Fruit fly (Drosophila melanogaster) whole organism, embryonic: ENCODE data around the gene Nnp-1.

Experiments used
- Ada2b ChIP-seq: fragments of 200-800 bp; sonication (Bioruptor generic); IDR thresholded peaks from 2 replicates; pipeline ENCODE4 v1.3.6; 2022; ENCODE audit warnings: missing biosample characterization, missing genetic modification characterization
- Adf1 ChIP-seq: fragments of 200-800 bp; sonication (Bioruptor generic); IDR thresholded peaks from 2 replicates; pipeline ENCODE4 v1.3.6; 2022; ENCODE audit warnings: missing biosample characterization, missing genetic modification characterization
- Awh ChIP-seq: fragments of 200-800 bp; sonication (Bioruptor generic); IDR thresholded peaks from 2 replicates; pipeline ENCODE4, ENCODE4 v1.3.6; 2022; ENCODE audit warnings: missing biosample characterization, missing genetic modification characterization
- B-H2 ChIP-seq: fragments of 200-800 bp; sonication (Bioruptor generic); optimal IDR thresholded peaks from 2 replicates; lab custom pipeline; 2018; ENCODE audit warnings: missing biosample characterization, mild to moderate bottlenecking, missing genetic modification characterization
- C15 ChIP-seq: fragments of 200-800 bp; sonication (Bioruptor generic); IDR thresholded peaks from 3 replicates; pipeline ENCODE4 v1.3.6; 2022; ENCODE audit warnings: missing biosample characterization, missing genetic modification characterization
- CG11085 ChIP-seq: fragments of 200-800 bp; sonication (Bioruptor generic); IDR thresholded peaks from 2 replicates; pipeline ENCODE4 v1.3.6; 2022; ENCODE audit warnings: missing biosample characterization, missing genetic modification characterization
- CG11696 ChIP-seq: fragments of 200-800 bp; sonication (Bioruptor generic); IDR thresholded peaks from 2 replicates; pipeline ENCODE4 v1.3.6; 2022; ENCODE audit warnings: missing biosample characterization, missing genetic modification characterization
- CG14441 ChIP-seq: fragments of 200-800 bp; sonication (Bioruptor generic); IDR thresholded peaks from 2 replicates; pipeline ENCODE4 v1.3.6; 2022; ENCODE audit warnings: missing biosample characterization, missing genetic modification characterization
- CG1603 ChIP-seq: fragments of 200-800 bp; sonication (Bioruptor generic); optimal IDR thresholded peaks from 2 replicates; lab custom pipeline; 2019; ENCODE audit warnings: missing biosample characterization, mild to moderate bottlenecking, missing genetic modification characterization, moderate library complexity
- CG16815 ChIP-seq: fragments of 200-800 bp; sonication (Bioruptor generic); optimal IDR thresholded peaks from 3 replicates; lab custom pipeline; 2017; ENCODE audit warnings: missing biosample characterization, mild to moderate bottlenecking, missing genetic modification characterization
- CG17359 ChIP-seq: fragments of 200-800 bp; sonication (Bioruptor generic); optimal IDR thresholded peaks from 3 replicates; lab custom pipeline; 2018; ENCODE audit warnings: missing biosample characterization, mild to moderate bottlenecking, missing genetic modification characterization, moderate library complexity
- CG31224 ChIP-seq: fragments of 200-800 bp; sonication (Bioruptor generic); IDR thresholded peaks from 2 replicates; pipeline ENCODE4 v1.3.6; 2022; ENCODE audit warnings: missing biosample characterization, missing genetic modification characterization
- CG31365 ChIP-seq: fragments of 200-800 bp; sonication (Bioruptor generic); optimal IDR thresholded peaks from 2 replicates; lab custom pipeline; 2018; ENCODE audit warnings: missing biosample characterization, mild to moderate bottlenecking, missing genetic modification characterization
- CG32772 ChIP-seq: fragments of 200-800 bp; sonication (Bioruptor generic); IDR thresholded peaks from 2 replicates; pipeline ENCODE4 v1.3.6; 2022; ENCODE audit warnings: missing biosample characterization, missing genetic modification characterization
- CG33213 ChIP-seq: fragments of 200-800 bp; sonication (Bioruptor generic); optimal IDR thresholded peaks from 3 replicates; lab custom pipeline; 2016; ENCODE audit warnings: missing biosample characterization, missing genetic modification characterization
- CG3847 ChIP-seq: fragments of 200-800 bp; sonication (Bioruptor generic); IDR thresholded peaks from 2 replicates; pipeline ENCODE4 v1.3.6; 2022; ENCODE audit warnings: missing biosample characterization, missing genetic modification characterization
- CG6175 ChIP-seq: fragments of 200-800 bp; sonication (Bioruptor generic); IDR thresholded peaks from 3 replicates; pipeline ENCODE4 v1.3.6; 2022; ENCODE audit warnings: missing biosample characterization, missing genetic modification characterization
- CG7987 ChIP-seq: fragments of 200-800 bp; sonication (Bioruptor generic); optimal IDR thresholded peaks from 2 replicates; lab custom pipeline; 2018; ENCODE audit warnings: missing biosample characterization, mild to moderate bottlenecking, missing genetic modification characterization, moderate library complexity
- CG9215 ChIP-seq: fragments of 200-800 bp; sonication (Bioruptor generic); IDR thresholded peaks from 2 replicates; pipeline ENCODE4 v1.3.6; 2022; ENCODE audit warnings: missing biosample characterization, missing genetic modification characterization
- HLH54F ChIP-seq: fragments of 200-800 bp; sonication (Bioruptor generic); optimal IDR thresholded peaks from 3 replicates; lab custom pipeline; 2016; ENCODE audit warnings: missing biosample characterization, missing genetic modification characterization
- Hey ChIP-seq: fragments of 200-800 bp; sonication (Bioruptor generic); optimal IDR thresholded peaks from 3 replicates; lab custom pipeline; 2018; ENCODE audit warnings: missing biosample characterization, mild to moderate bottlenecking, missing genetic modification characterization
- HmgZ ChIP-seq: fragments of 200-800 bp; sonication (Bioruptor generic); optimal IDR thresholded peaks from 2 replicates; lab custom pipeline; 2018; ENCODE audit warnings: missing biosample characterization, mild to moderate bottlenecking, missing genetic modification characterization
- Optix ChIP-seq: fragments of 200-800 bp; sonication (Bioruptor generic); IDR thresholded peaks from 3 replicates; pipeline ENCODE4 v1.3.6; 2022; ENCODE audit warnings: missing biosample characterization, missing genetic modification characterization
- Pdp1 ChIP-seq, 2 experiments: fragments of 200-800 bp; sonication (Bioruptor generic); optimal IDR thresholded peaks; 3 replicates each; lab custom pipeline; 2016; ENCODE audit warnings: missing biosample characterization in 2 of 2, missing genetic modification characterization in 2 of 2, mild to moderate bottlenecking in 1 of 2, moderate library complexity in 1 of 2
- Six4 ChIP-seq: fragments of 200-800 bp; sonication (Bioruptor generic); optimal IDR thresholded peaks from 2 replicates; lab custom pipeline; 2016; ENCODE audit warnings: missing biosample characterization, missing genetic modification characterization
- Sry-β ChIP-seq: fragments of 200-800 bp; sonication (Bioruptor generic); optimal IDR thresholded peaks from 2 replicates; lab custom pipeline; 2018; ENCODE audit warnings: missing biosample characterization, mild to moderate bottlenecking, missing genetic modification characterization, moderate library complexity
- Xbp1 ChIP-seq: fragments of 200-800 bp; sonication (Bioruptor generic); optimal IDR thresholded peaks from 3 replicates; lab custom pipeline; 2016; ENCODE audit warnings: missing biosample characterization, mild to moderate bottlenecking, missing genetic modification characterization
- bcd ChIP-seq: fragments of 200-800 bp; sonication (Bioruptor generic); optimal IDR thresholded peaks from 2 replicates; lab custom pipeline; 2017; ENCODE audit warnings: missing biosample characterization, mild to moderate bottlenecking, missing genetic modification characterization
- br ChIP-seq: fragments of >200 bp; optimal IDR thresholded peaks from 2 replicates; lab custom pipeline; 2017
- chif ChIP-seq, 2 experiments: fragments of 200-800 bp; sonication (Bioruptor generic); optimal IDR thresholded peaks; 3 replicates each; lab custom pipeline; 2016; ENCODE audit warnings: missing biosample characterization in 2 of 2, missing genetic modification characterization in 2 of 2
- cwo ChIP-seq: fragments of 200-800 bp; sonication (Bioruptor generic); optimal IDR thresholded peaks from 3 replicates; lab custom pipeline; 2017; ENCODE audit warnings: missing biosample characterization, missing genetic modification characterization, mild to moderate bottlenecking, moderate library complexity, missing genetic modification reagents
- dimm ChIP-seq: fragments of 200-800 bp; sonication (Bioruptor generic); IDR thresholded peaks from 2 replicates; pipeline ENCODE4 v1.3.6; 2022; ENCODE audit warnings: missing biosample characterization, missing genetic modification characterization
- dmrt99B ChIP-seq: fragments of 200-800 bp; sonication (Bioruptor generic); optimal IDR thresholded peaks from 2 replicates; lab custom pipeline; 2018; ENCODE audit warnings: missing biosample characterization, mild to moderate bottlenecking, missing genetic modification characterization, moderate library complexity
- dpn ChIP-seq, 2 experiments: fragments of 200-800 bp; sonication (Bioruptor generic); optimal IDR thresholded peaks; 3 replicates each; lab custom pipeline; 2016; ENCODE audit warnings: missing biosample characterization in 2 of 2, missing genetic modification characterization in 2 of 2
- en ChIP-seq: fragments of 200-800 bp; sonication (Bioruptor generic); optimal IDR thresholded peaks from 2 replicates; lab custom pipeline; 2016; ENCODE audit warnings: missing biosample characterization, missing genetic modification characterization
- eve ChIP-seq, 2 experiments: fragments of >200 bp; optimal IDR thresholded peaks; 2 replicates each; lab custom pipeline; 2017; ENCODE audit warnings: missing biosample characterization in 2 of 2, missing genetic modification characterization in 2 of 2
- fd102C ChIP-seq: fragments of 200-800 bp; sonication (Bioruptor generic); optimal IDR thresholded peaks from 2 replicates; lab custom pipeline; 2018; ENCODE audit warnings: missing biosample characterization, mild to moderate bottlenecking, missing genetic modification characterization, moderate library complexity
- fru ChIP-seq: fragments of >200 bp; optimal IDR thresholded peaks from 2 replicates; lab custom pipeline; 2017
- gsb-n ChIP-seq: fragments of 200-800 bp; sonication (Bioruptor generic); optimal IDR thresholded peaks from 3 replicates; lab custom pipeline; 2018; ENCODE audit warnings: missing biosample characterization, mild to moderate bottlenecking, missing genetic modification characterization
- jigr1 ChIP-seq: fragments of 200-800 bp; sonication (Bioruptor generic); IDR thresholded peaks from 3 replicates; pipeline ENCODE4 v1.3.6; 2022; ENCODE audit warnings: missing biosample characterization, missing genetic modification characterization
- kay ChIP-seq: fragments of 200-800 bp; sonication (Bioruptor generic); optimal IDR thresholded peaks from 2 replicates; lab custom pipeline; 2016; ENCODE audit warnings: missing biosample characterization, missing genetic modification characterization
- kni ChIP-seq: fragments of 200-800 bp; sonication (Bioruptor generic); optimal IDR thresholded peaks from 3 replicates; lab custom pipeline; 2017; ENCODE audit warnings: mild to moderate bottlenecking, missing biosample characterization, missing genetic modification reagents, missing genetic modification characterization
- lmd ChIP-seq: fragments of 200-800 bp; sonication (Bioruptor generic); IDR thresholded peaks from 2 replicates; pipeline ENCODE4 v1.3.6; 2022; ENCODE audit warnings: missing biosample characterization, missing genetic modification characterization
- lov ChIP-seq, 2 experiments: fragments of 200-800 bp in 1 of 2; fragments of >200 bp in 1 of 2; sonication (Bioruptor generic) in 1 of 2; IDR thresholded peaks in 1 of 2; optimal IDR thresholded peaks in 1 of 2; 2 replicates in 1 of 2; 3 replicates in 1 of 2; pipeline versions ENCODE4 v1.3.6 to Lab custom; 2017 to 2022; ENCODE audit warnings: missing biosample characterization in 1 of 2, missing genetic modification characterization in 1 of 2
- mam ChIP-seq: fragments of 200-800 bp; sonication (Bioruptor generic); optimal IDR thresholded peaks from 3 replicates; lab custom pipeline; 2016; ENCODE audit warnings: missing biosample characterization, missing genetic modification characterization
- nerfin-2 ChIP-seq: fragments of 200-800 bp; sonication (Bioruptor generic); IDR thresholded peaks from 2 replicates; pipeline ENCODE4 v1.3.6; 2022; ENCODE audit warnings: missing biosample characterization, missing genetic modification characterization; ENCODE audit not compliant: partially characterized antibody
- oc ChIP-seq: fragments of 200-800 bp; sonication (Bioruptor generic); optimal IDR thresholded peaks from 2 replicates; lab custom pipeline; 2018; ENCODE audit warnings: missing biosample characterization, mild to moderate bottlenecking, missing genetic modification characterization, moderate library complexity
- repo ChIP-seq: fragments of 200-800 bp; sonication (Bioruptor generic); optimal IDR thresholded peaks from 2 replicates; lab custom pipeline; 2016; ENCODE audit warnings: missing biosample characterization, missing genetic modification characterization
- rib ChIP-seq: fragments of 200-800 bp; sonication (Bioruptor generic); IDR thresholded peaks from 2 replicates; pipeline ENCODE4 v1.3.6; 2022; ENCODE audit warnings: missing biosample characterization, missing genetic modification characterization
- run ChIP-seq: fragments of 200-800 bp; sonication (Bioruptor generic); optimal IDR thresholded peaks from 3 replicates; lab custom pipeline; 2018; ENCODE audit warnings: missing biosample characterization, mild to moderate bottlenecking, missing genetic modification characterization
- sens-2 ChIP-seq: fragments of 200-800 bp; sonication (Bioruptor generic); IDR thresholded peaks from 2 replicates; pipeline ENCODE4 v1.3.6; 2022; ENCODE audit warnings: missing biosample characterization, missing genetic modification characterization

Nnp-1 gene

dm6 chr2L:13368940-13369339 lies 3.0 kb upstream of the Nnp-1 start, which contains the start of gene CG31855 (continued):
- TF ChIP-seq chif (GFP tag; optimal IDR thresholded peaks at IDR 0.05; lab: Kevin White, UChicago) = peak; percentile 66 to 73
- no peak for TF ChIP-seq eve (GFP tag; optimal IDR thresholded peaks at IDR 0.05; lab: Kevin White, UChicago)
- no peak for TF ChIP-seq lov (optimal IDR thresholded peaks at IDR 0.05; lab: Kevin White, UChicago)
- TF ChIP-seq lov (GFP tag; IDR thresholded peaks at IDR 0.05; lab: Robert Waterston, UW) = peak; percentile 62; the same call in 1 of the 3 replicates
- 0 out of 3 replicates have a peak, but pooled peaks have one; percentile 53 for TF ChIP-seq C15
- peak; percentile 76 for TF ChIP-seq CG14441 (GFP tag; lab: Robert Waterston, UW)
- TF ChIP-seq CG32772 (GFP tag; lab: Robert Waterston, UW) = peak; percentile 78
- TF ChIP-seq Optix (GFP tag; lab: Robert Waterston, UW) = 0 out of 3 replicates have a peak, but pooled peaks have one; percentile 25
- TF ChIP-seq CG9215 (GFP tag; lab: Robert Waterston, UW) = peak; percentile 66
- TF ChIP-seq CG6175 (GFP tag; lab: Robert Waterston, UW) = 0 out of 3 replicates have a peak, but pooled peaks have one; percentile 30
- peak; percentile 46; the same call in 1 of the 2 replicates for TF ChIP-seq Awh (GFP tag; lab: Robert Waterston, UW)
- peak; percentile 81 for TF ChIP-seq lmd (GFP tag; lab: Robert Waterston, UW)
- TF ChIP-seq CG11696 (GFP tag; lab: Robert Waterston, UW) = peak; percentile 25; the same call in 1 of the 2 replicates
- no peak for TF ChIP-seq jigr1
- peak; percentile 74 for TF ChIP-seq Ada2b (GFP tag; lab: Robert Waterston, UW)
- peak; percentile 83 for TF ChIP-seq mam (GFP tag; lab: Kevin White, UChicago)
- no peak for TF ChIP-seq br (lab: Kevin White, UChicago)
- peak; percentile 71 to 79 for TF ChIP-seq Pdp1 (GFP tag; optimal IDR thresholded peaks at IDR 0.05; lab: Kevin White, UChicago)
- TF ChIP-seq fd102C (GFP tag; lab: Kevin White, UChicago) = peak; percentile 21
- TF ChIP-seq CG11085 = peak; percentile 82
- TF ChIP-seq dimm = 0 out of 2 replicates have a peak, but pooled peaks have one; percentile 53
- TF ChIP-seq CG33213 (GFP tag; lab: Kevin White, UChicago) = peak; percentile 50
- peak; percentile 76 for TF ChIP-seq dmrt99B (tag; lab: Kevin White, UChicago)
- peak; percentile 68 for TF ChIP-seq CG1603
- TF ChIP-seq CG16815 (GFP tag; lab: Kevin White, UChicago) = peak; percentile 63
- TF ChIP-seq kay (GFP tag; lab: Kevin White, UChicago) = peak; percentile 81
- peak; percentile 85 for TF ChIP-seq HmgZ (tag; lab: Kevin White, UChicago)
- peak; percentile 75 for TF ChIP-seq bcd (GFP tag; lab: Kevin White, UChicago)
- peak; percentile 90 for TF ChIP-seq Xbp1 (GFP tag; lab: Kevin White, UChicago)
- TF ChIP-seq sens-2 (GFP tag; lab: Robert Waterston, UW) = peak; percentile 61
- peak; percentile 86 for TF ChIP-seq CG17359 (tag; lab: Kevin White, UChicago)
- TF ChIP-seq B-H2 = peak; percentile 94
- TF ChIP-seq run (tag; lab: Kevin White, UChicago) = peak; percentile 41
- TF ChIP-seq Six4 (GFP tag; lab: Kevin White, UChicago) = peak; percentile 68
- TF ChIP-seq fru = no peak
- peak; percentile 74 for TF ChIP-seq HLH54F (GFP tag; lab: Kevin White, UChicago)
- no peak; the same call in 1 of the 2 replicates for TF ChIP-seq Adf1 (GFP tag; lab: Robert Waterston, UW)
- TF ChIP-seq CG31224 (GFP tag; lab: Robert Waterston, UW) = peak; percentile 52; the same call in 1 of the 2 replicates
- TF ChIP-seq nerfin-2 (GFP tag; lab: Robert Waterston, UW) = no peak
- peak; percentile 79 for TF ChIP-seq CG7987 (GFP tag; lab: Kevin White, UChicago)
- peak; percentile 23 for TF ChIP-seq en (GFP tag; lab: Kevin White, UChicago)
- peak; percentile 80 for TF ChIP-seq rib (GFP tag; lab: Robert Waterston, UW)
- no peak for TF ChIP-seq repo
- TF ChIP-seq Sry-β (GFP tag; lab: Kevin White, UChicago) = peak; percentile 52
- TF ChIP-seq oc (tag; lab: Kevin White, UChicago) = no peak
- no peak for TF ChIP-seq kni (GFP tag; lab: Kevin White, UChicago)
- TF ChIP-seq CG31365 (tag; lab: Kevin White, UChicago) = peak; percentile 17
- TF ChIP-seq Hey = peak; percentile 28
- TF ChIP-seq CG3847 (GFP tag; lab: Robert Waterston, UW) = peak; percentile 91
- TF ChIP-seq gsb-n = peak; percentile 72
- peak; percentile 80 to 90 for TF ChIP-seq dpn (GFP tag; optimal IDR thresholded peaks at IDR 0.05; lab: Kevin White, UChicago)
- TF ChIP-seq cwo (GFP tag; lab: Kevin White, UChicago) = peak; percentile 68
